Fruit fly (Drosophila melanogaster): ENCODE data around the gene CG13689.

CG13689 gene

dm6 chr2L:624317-624716, 21.7 kb downstream of the CG13689 start, which contains the start of gene lectin-21Ca:
lectin-21Ca (plus strand) TSS chr2L:624617.
- TF ChIP-seq ey (GFP tag; optimal IDR thresholded peaks at IDR 0.05) (no peak), dmrt93B (GFP tag; optimal IDR thresholded peaks at IDR 0.05) (no peak), Dfd (GFP tag; optimal IDR thresholded peaks at IDR 0.05) (no peak), Mio (GFP tag; optimal IDR thresholded peaks at IDR 0.05) (no peak), pan (optimal IDR thresholded peaks at IDR 0.05) (no peak), Myc (optimal IDR thresholded peaks at IDR 0.05) (no peak), GATAd (GFP tag; optimal IDR thresholded peaks at IDR 0.05) (no peak), CrebA (GFP tag; optimal IDR thresholded peaks at IDR 0.05; ENCODE audit: borderline replicate concordance) (no peak), sage (GFP tag; optimal IDR thresholded peaks at IDR 0.05) (no peak), Sp1 (GFP tag; optimal IDR thresholded peaks at IDR 0.05) (no peak), psq (GFP tag; optimal IDR thresholded peaks at IDR 0.05) (no peak), CG9705 (GFP tag; optimal IDR thresholded peaks at IDR 0.05) (no peak), Hr78 (GFP tag; optimal IDR thresholded peaks at IDR 0.05) (no peak), Abd-B (GFP tag; optimal IDR thresholded peaks at IDR 0.05) (no peak), dsf (GFP tag; optimal IDR thresholded peaks at IDR 0.05; ENCODE audit: borderline replicate concordance) (no peak), N (GFP tag; optimal IDR thresholded peaks at IDR 0.05) (no peak), HLH106 (tag; optimal IDR thresholded peaks at IDR 0.05) (no peak), Rel (GFP tag; optimal IDR thresholded peaks at IDR 0.05) (no peak), Rel (tag; optimal IDR thresholded peaks at IDR 0.05) (no peak), foxo (GFP tag; optimal IDR thresholded peaks at IDR 0.05) (no peak)

dm6 chr2L:625352-625751, 22.7 kb downstream of the CG13689 start, which contains the start of gene CG2839:
CG2839 (plus strand) TSS chr2L:625652.
- no peak for TF ChIP-seq Hr78 (GFP tag; optimal IDR thresholded peaks at IDR 0.05)
- TF ChIP-seq usp (GFP tag; optimal IDR thresholded peaks at IDR 0.05) = no peak
- TF ChIP-seq brk (GFP tag; optimal IDR thresholded peaks at IDR 0.05) = no peak
- no peak for TF ChIP-seq dl (GFP tag; optimal IDR thresholded peaks at IDR 0.05; ENCODE audit: insufficient read depth in 1 of 2, partially characterized antibody in 2 of 2)
- TF ChIP-seq Sp1 (GFP tag; optimal IDR thresholded peaks at IDR 0.05) = no peak

dm6 chr2L:630177-630576, 27.6 kb downstream of the CG13689 start:
- TF ChIP-seq Dif (GFP tag; optimal IDR thresholded peaks at IDR 0.05; ENCODE audit: partially characterized antibody) = no peak
- no peak for TF ChIP-seq GATAd (GFP tag; optimal IDR thresholded peaks at IDR 0.05)
- TF ChIP-seq Jra (GFP tag; optimal IDR thresholded peaks at IDR 0.05) = no peak
- TF ChIP-seq Mio (GFP tag; optimal IDR thresholded peaks at IDR 0.05) = no peak
- no peak for TF ChIP-seq dmrt93B (GFP tag; optimal IDR thresholded peaks at IDR 0.05)
- no peak for TF ChIP-seq woc (GFP tag; optimal IDR thresholded peaks at IDR 0.05)
- no peak for TF ChIP-seq Hr78 (GFP tag; optimal IDR thresholded peaks at IDR 0.05)
- no peak for TF ChIP-seq Myc (optimal IDR thresholded peaks at IDR 0.05)
- no peak for TF ChIP-seq dl (GFP tag; optimal IDR thresholded peaks at IDR 0.05; ENCODE audit: insufficient read depth in 1 of 2, partially characterized antibody in 2 of 2)
- no peak for TF ChIP-seq N (GFP tag; optimal IDR thresholded peaks at IDR 0.05)
- TF ChIP-seq Vsx2 (GFP tag; optimal IDR thresholded peaks at IDR 0.05; ENCODE audit: partially characterized antibody) = no peak
- no peak for TF ChIP-seq brk (GFP tag; optimal IDR thresholded peaks at IDR 0.05)
- no peak for TF ChIP-seq rgr (GFP tag; optimal IDR thresholded peaks at IDR 0.05)
- no peak for TF ChIP-seq dsf (GFP tag; optimal IDR thresholded peaks at IDR 0.05; ENCODE audit: borderline replicate concordance)
- TF ChIP-seq sv (GFP tag; optimal IDR thresholded peaks at IDR 0.05) = no peak
- TF ChIP-seq pan (optimal IDR thresholded peaks at IDR 0.05) = no peak
- TF ChIP-seq tai (GFP tag; optimal IDR thresholded peaks at IDR 0.05) = no peak
- no peak for TF ChIP-seq psq (GFP tag; optimal IDR thresholded peaks at IDR 0.05)
- TF ChIP-seq ey (GFP tag; optimal IDR thresholded peaks at IDR 0.05) = no peak
- no peak for TF ChIP-seq foxo (GFP tag; optimal IDR thresholded peaks at IDR 0.05)

dm6 chr2L:633192-633591, 30.6 kb downstream of the CG13689 start:
- TF ChIP-seq dsf (GFP tag; optimal IDR thresholded peaks at IDR 0.05; ENCODE audit: borderline replicate concordance) (no peak), sv (GFP tag; optimal IDR thresholded peaks at IDR 0.05) (no peak), Sp1 (GFP tag; optimal IDR thresholded peaks at IDR 0.05) (peak; percentile 21), Dfd (GFP tag; optimal IDR thresholded peaks at IDR 0.05) (no peak), lola (GFP tag; optimal IDR thresholded peaks at IDR 0.05) (no peak), Myc (optimal IDR thresholded peaks at IDR 0.05) (no peak), Hnf4 (GFP tag; optimal IDR thresholded peaks at IDR 0.05) (no peak), jim (GFP tag; optimal IDR thresholded peaks at IDR 0.05) (no peak), brk (GFP tag; optimal IDR thresholded peaks at IDR 0.05) (no peak), psq (GFP tag; optimal IDR thresholded peaks at IDR 0.05) (no peak), CG32264 (GFP tag; optimal IDR thresholded peaks at IDR 0.05) (no peak), fru (GFP tag; optimal IDR thresholded peaks at IDR 0.05) (peak; percentile 5), Dif (GFP tag; optimal IDR thresholded peaks at IDR 0.05; ENCODE audit: partially characterized antibody) (no peak), dmrt93B (GFP tag; optimal IDR thresholded peaks at IDR 0.05) (no peak), dl (GFP tag; optimal IDR thresholded peaks at IDR 0.05; ENCODE audit: insufficient read depth in 1 of 2, partially characterized antibody in 2 of 2) (no peak), usp (GFP tag; optimal IDR thresholded peaks at IDR 0.05) (no peak), GATAd (GFP tag; optimal IDR thresholded peaks at IDR 0.05) (no peak), Vsx2 (GFP tag; optimal IDR thresholded peaks at IDR 0.05; ENCODE audit: partially characterized antibody) (no peak), OdsH (GFP tag; optimal IDR thresholded peaks at IDR 0.05) (no peak), Jra (GFP tag; optimal IDR thresholded peaks at IDR 0.05) (no peak), pan (optimal IDR thresholded peaks at IDR 0.05) (no peak), Hr83 (GFP tag; optimal IDR thresholded peaks at IDR 0.05; ENCODE audit: poor library complexity, severe bottlenecking) (no peak), woc (GFP tag; optimal IDR thresholded peaks at IDR 0.05) (no peak), h (GFP tag; optimal IDR thresholded peaks at IDR 0.05) (no peak), rgr (GFP tag; optimal IDR thresholded peaks at IDR 0.05) (peak; percentile 21), foxo (GFP tag; optimal IDR thresholded peaks at IDR 0.05) (peak in 1 of 2 experiments; percentile 33), HLH106 (tag; optimal IDR thresholded peaks at IDR 0.05) (peak; percentile 18), ey (GFP tag; optimal IDR thresholded peaks at IDR 0.05) (peak; percentile 5), sage (GFP tag; optimal IDR thresholded peaks at IDR 0.05) (no peak), br (GFP tag; optimal IDR thresholded peaks at IDR 0.05) (peak; percentile 48)
